Fruit fly (Drosophila melanogaster) whole organism: ENCODE data around the gene dsx.

ENCODE experiments used
- CG8478 ChIP-seq: fragments of >200 bp; optimal IDR thresholded peaks from 2 replicates; lab custom pipeline; 2018; ENCODE audit warnings: inconsistent platforms
- Dll ChIP-seq: fragments of >200 bp; optimal IDR thresholded peaks from 2 replicates; lab custom pipeline; 2017
- pan ChIP-seq: fragments of >200 bp; optimal IDR thresholded peaks from 2 replicates; lab custom pipeline; 2017
- psq ChIP-seq: fragments of >200 bp; optimal IDR thresholded peaks from 2 replicates; lab custom pipeline; 2017

DNA sequence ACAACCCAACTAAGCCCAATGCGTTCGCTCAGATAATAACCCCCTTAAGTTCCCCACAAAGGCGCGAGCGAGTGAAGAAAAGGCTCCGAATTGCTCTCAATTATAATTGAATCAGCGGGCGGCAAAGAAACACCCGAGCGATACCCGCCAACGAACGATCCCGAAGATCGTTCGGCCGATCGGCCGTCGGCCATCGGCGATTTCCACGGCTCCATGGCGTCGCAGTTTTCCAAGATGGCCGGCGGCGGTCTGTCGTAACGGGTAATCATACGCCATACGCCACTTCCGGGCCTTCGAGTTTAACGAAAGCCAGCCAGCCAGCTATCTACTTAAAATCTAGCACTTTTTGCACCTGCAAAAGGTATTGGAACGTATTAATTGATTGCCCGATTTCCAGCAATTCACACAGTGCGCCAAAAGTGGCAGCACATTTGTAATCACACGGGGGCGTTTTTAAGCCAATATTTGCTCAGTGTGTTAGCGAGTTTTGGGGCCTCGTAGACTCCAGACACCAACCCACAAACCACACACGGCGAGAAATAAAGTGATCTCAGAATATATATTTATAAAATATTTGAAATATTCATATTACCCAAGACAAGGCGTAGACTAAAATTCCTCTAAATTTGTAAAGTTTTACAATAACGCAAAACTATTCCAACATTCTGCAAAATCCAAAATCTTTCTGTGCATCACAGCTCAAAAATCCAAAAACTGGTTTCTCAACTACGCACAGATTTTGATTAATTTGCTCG, 74.8 kb downstream of the dsx start:
- TF ChIP-seq pan (lab: Kevin White, UChicago) = no peak
- TF ChIP-seq psq (lab: Kevin White, UChicago) = no peak
- no peak for TF ChIP-seq CG8478 (lab: Kevin White, UChicago)
- TF ChIP-seq Dll (lab: Kevin White, UChicago) = no peak
